Fruit fly (Drosophila melanogaster): ENCODE data around the gene CG42654.

CG42654 gene

DNA sequence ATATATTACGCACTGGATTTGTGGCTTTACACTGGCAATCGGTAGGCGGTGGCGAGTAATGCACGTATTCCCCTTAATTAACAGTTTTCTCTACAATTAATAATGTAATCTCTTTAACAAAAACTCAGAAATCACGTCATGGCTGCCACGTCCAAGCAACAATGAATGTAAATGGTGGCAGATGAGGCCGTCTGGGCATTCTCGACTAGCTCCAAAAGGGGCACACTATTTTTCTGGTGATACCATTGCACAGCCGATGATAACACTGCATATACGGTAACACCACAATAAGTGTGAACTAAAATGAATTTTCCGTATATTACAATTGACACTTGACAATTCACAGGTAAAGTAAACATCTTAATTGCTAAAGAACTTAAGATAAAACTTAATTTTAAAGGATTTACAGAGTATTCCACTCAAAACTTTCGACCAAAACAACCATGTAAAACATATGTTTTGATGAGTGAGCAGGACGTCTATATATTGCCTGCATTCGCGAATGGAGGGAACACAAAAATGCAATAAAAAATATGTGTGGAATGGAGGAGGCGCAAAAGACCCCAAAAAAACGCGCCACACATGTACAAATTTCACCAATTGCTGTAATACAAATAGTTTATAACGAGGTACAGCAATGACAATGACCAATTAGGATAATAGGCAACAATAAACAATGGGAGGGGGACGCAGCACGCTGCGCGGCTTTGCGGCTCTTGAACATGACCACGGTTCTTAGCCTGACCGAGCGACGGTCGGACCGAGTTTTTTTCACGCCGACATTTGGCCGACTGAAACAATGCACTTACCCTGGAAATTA, 44.9 kb downstream of the CG42654 start (continued):
- TF ChIP-seq CG14014 (GFP tag; IDR thresholded peaks at IDR 0.05) (no peak), CG1647 (GFP tag; optimal IDR thresholded peaks at IDR 0.05) (no peak), Lim3 (GFP tag; IDR thresholded peaks at IDR 0.05) (no peak), MTF-1 (GFP tag; optimal IDR thresholded peaks at IDR 0.05; ENCODE audit: borderline replicate concordance) (no peak), Pdp1 (GFP tag; optimal IDR thresholded peaks at IDR 0.05) (no peak), CG13296 (GFP tag; optimal IDR thresholded peaks at IDR 0.05) (no peak), CG12219 (GFP tag; optimal IDR thresholded peaks at IDR 0.05) (no peak), grn (GFP tag; optimal IDR thresholded peaks at IDR 0.05) (no peak), sob (GFP tag; IDR thresholded peaks at IDR 0.05) (no peak), bbx (GFP tag; IDR thresholded peaks at IDR 0.05; ENCODE audit: partially characterized antibody) (no peak), CG4617 (GFP tag; optimal IDR thresholded peaks at IDR 0.05; ENCODE audit: borderline replicate concordance) (peak; percentile 66), Doc3 (GFP tag; IDR thresholded peaks at IDR 0.05; ENCODE audit: partially characterized antibody) (no peak), ara (GFP tag; IDR thresholded peaks at IDR 0.05) (no peak), CG16813 (GFP tag; IDR thresholded peaks at IDR 0.05; ENCODE audit: partially characterized antibody) (0 out of 3 replicates have a peak, but pooled peaks have one; percentile 6), ash1 (GFP tag; optimal IDR thresholded peaks at IDR 0.05) (no peak), CG2712 (tag; optimal IDR thresholded peaks at IDR 0.05) (peak; percentile 18), h (optimal IDR thresholded peaks at IDR 0.05) (no peak), Camta (GFP tag; optimal IDR thresholded peaks at IDR 0.05) (no peak), exex (tag; optimal IDR thresholded peaks at IDR 0.05) (no peak), CG4854 (GFP tag; optimal IDR thresholded peaks at IDR 0.05) (no peak), CG3838 (GFP tag; optimal IDR thresholded peaks at IDR 0.05) (no peak), Lpt (GFP tag; optimal IDR thresholded peaks at IDR 0.05) (no peak), jumu (GFP tag; optimal IDR thresholded peaks at IDR 0.05) (no peak), NfI (GFP tag; optimal IDR thresholded peaks at IDR 0.05) (peak; percentile 36), slou (GFP tag; optimal IDR thresholded peaks at IDR 0.05) (no peak), ssp (GFP tag; IDR thresholded peaks at IDR 0.05) (no peak), sug (tag; optimal IDR thresholded peaks at IDR 0.05) (peak; percentile 35), CG9932 (GFP tag; IDR thresholded peaks at IDR 0.05) (peak; percentile 39), ftz-f1 (GFP tag; optimal IDR thresholded peaks at IDR 0.05) (no peak), gcm2 (GFP tag; optimal IDR thresholded peaks at IDR 0.05) (no peak), knrl (GFP tag; IDR thresholded peaks at IDR 0.05; ENCODE audit: partially characterized antibody) (peak; percentile 15; the same call in 1 of the 3 replicates), E2f2 (GFP tag; IDR thresholded peaks at IDR 0.05) (no peak), ato (GFP tag; IDR thresholded peaks at IDR 0.05; ENCODE audit: partially characterized antibody) (no peak), sna (GFP tag; IDR thresholded peaks at IDR 0.05; ENCODE audit: partially characterized antibody) (no peak), CG1832 (GFP tag; optimal IDR thresholded peaks at IDR 0.05) (no peak), zfh1 (GFP tag; IDR thresholded peaks at IDR 0.05) (0 out of 3 replicates have a peak, but pooled peaks have one; percentile 16), CG12659 (GFP tag; optimal IDR thresholded peaks at IDR 0.05) (peak; percentile 61), CG7745 (tag; optimal IDR thresholded peaks at IDR 0.05) (no peak), Sin3A (optimal IDR thresholded peaks at IDR 0.05) (peak; percentile 28), peb (GFP tag; IDR thresholded peaks at IDR 0.05) (no peak), Dad (GFP tag; optimal IDR thresholded peaks at IDR 0.05) (no peak), CG4820 (GFP tag; optimal IDR thresholded peaks at IDR 0.05) (no peak), CG17359 (tag; optimal IDR thresholded peaks at IDR 0.05) (no peak), ind (GFP tag; optimal IDR thresholded peaks at IDR 0.05) (no peak), eyg (GFP tag; optimal IDR thresholded peaks at IDR 0.05) (no peak), kah (GFP tag; optimal IDR thresholded peaks at IDR 0.05) (no peak), bsh (GFP tag; optimal IDR thresholded peaks at IDR 0.05) (no peak), tna (GFP tag; IDR thresholded peaks at IDR 0.05; ENCODE audit: partially characterized antibody) (no peak), Sox100B (GFP tag; optimal IDR thresholded peaks at IDR 0.05) (no peak)

Measured in whole organism, embryonic.